Worm (Caenorhabditis elegans) whole organism, mixed stage, embryonic: ENCODE results near the gene F38H4.6.
A peak's percentile ranks its signal among the peaks of the same experiment; 100 is the strongest.

Source experiments
- M03D4.4 ChIP-seq: sonication (generic microtip); optimal IDR thresholded peaks from 2 replicates; lab custom pipeline; 2017; ENCODE audit warnings: mild to moderate bottlenecking, missing genetic modification characterization, missing compliant biosample characterization
- bed-3 ChIP-seq: fragments of 200-800 bp; sonication (Bioruptor generic); optimal IDR thresholded peaks from 3 replicates; lab custom pipeline; 2018; ENCODE audit warnings: mild to moderate bottlenecking, missing genetic modification characterization, moderate library complexity, missing compliant biosample characterization
- blmp-1 ChIP-seq: fragments of 150-350 bp; optimal IDR thresholded peaks from 2 replicates; lab custom pipeline; 2014; ENCODE audit warnings: missing biosample characterization, missing genetic modification characterization
- ceh-43 ChIP-seq: fragments of 200-800 bp; sonication (Bioruptor generic); optimal IDR thresholded peaks from 2 replicates; lab custom pipeline; 2018; ENCODE audit warnings: mild to moderate bottlenecking, missing genetic modification characterization, moderate library complexity, missing compliant biosample characterization
- ceh-83 ChIP-seq: fragments of 200-800 bp; sonication (Bioruptor generic); optimal IDR thresholded peaks from 2 replicates; lab custom pipeline; 2018; ENCODE audit warnings: mild to moderate bottlenecking, missing genetic modification characterization, missing compliant biosample characterization
- ces-1 ChIP-seq: fragments of 150-350 bp; optimal IDR thresholded peaks from 2 replicates; lab custom pipeline; 2014; ENCODE audit warnings: missing biosample characterization, missing genetic modification reagents, missing genetic modification characterization
- cnd-1 ChIP-seq: fragments of 200-800 bp; sonication (Bioruptor generic); optimal IDR thresholded peaks from 2 replicates; lab custom pipeline; 2018; ENCODE audit warnings: mild to moderate bottlenecking, missing genetic modification characterization, missing compliant biosample characterization
- drap-1 ChIP-seq: fragments of 200-800 bp; sonication (Bioruptor generic); optimal IDR thresholded peaks from 3 replicates; lab custom pipeline; 2018; ENCODE audit warnings: mild to moderate bottlenecking, missing genetic modification characterization, missing compliant biosample characterization
- elt-1 ChIP-seq: sonication (generic microtip); optimal IDR thresholded peaks from 2 replicates; lab custom pipeline; 2017; ENCODE audit warnings: missing genetic modification characterization, mild to moderate bottlenecking, missing compliant biosample characterization, antibody characterized with exemption, moderate library complexity, borderline replicate concordance; ENCODE audit not compliant: insufficient read depth
- elt-3 ChIP-seq: fragments of 150-350 bp; optimal IDR thresholded peaks from 2 replicates; lab custom pipeline; 2014; ENCODE audit warnings: missing biosample characterization, missing genetic modification characterization
- flh-1 ChIP-seq: fragments of 200-800 bp; sonication (Bioruptor generic); optimal IDR thresholded peaks from 2 replicates; lab custom pipeline; 2018; ENCODE audit warnings: mild to moderate bottlenecking, missing genetic modification characterization, moderate library complexity, missing compliant biosample characterization
- ham-2 ChIP-seq: fragments of 200-800 bp; sonication (Bioruptor generic); optimal IDR thresholded peaks from 2 replicates; lab custom pipeline; 2018; ENCODE audit warnings: mild to moderate bottlenecking, missing genetic modification characterization, missing compliant biosample characterization
- hlh-1 ChIP-seq: fragments of 150-350 bp; optimal IDR thresholded peaks from 2 replicates; lab custom pipeline; 2014; ENCODE audit warnings: missing biosample characterization, missing genetic modification reagents, missing genetic modification characterization
- lin-13 ChIP-seq: fragments of 150-350 bp; optimal IDR thresholded peaks from 2 replicates; lab custom pipeline; 2014; ENCODE audit warnings: missing biosample characterization, missing genetic modification characterization
- lin-32 ChIP-seq: fragments of 200-800 bp; sonication (Bioruptor generic); optimal IDR thresholded peaks from 2 replicates; lab custom pipeline; 2018; ENCODE audit warnings: mild to moderate bottlenecking, missing genetic modification characterization, missing compliant biosample characterization
- lsy-2 ChIP-seq: fragments of 150-350 bp; optimal IDR thresholded peaks from 2 replicates; lab custom pipeline; 2014; ENCODE audit warnings: missing biosample characterization, missing genetic modification characterization
- mab-5 ChIP-seq: fragments of 150-350 bp; optimal IDR thresholded peaks from 2 replicates; lab custom pipeline; 2014; ENCODE audit warnings: missing biosample characterization, missing genetic modification characterization
- mep-1 ChIP-seq: fragments of 150-350 bp; optimal IDR thresholded peaks from 2 replicates; lab custom pipeline; 2017; ENCODE audit warnings: missing biosample characterization, missing genetic modification reagents, missing genetic modification characterization, inconsistent platforms
- mls-2 ChIP-seq: sonication (generic microtip); optimal IDR thresholded peaks from 2 replicates; lab custom pipeline; 2016; ENCODE audit warnings: mild to moderate bottlenecking, missing genetic modification characterization, moderate library complexity, missing compliant biosample characterization
- nhr-12 ChIP-seq: fragments of 150-350 bp; optimal IDR thresholded peaks from 2 replicates; lab custom pipeline; 2014; ENCODE audit warnings: missing biosample characterization, missing genetic modification characterization
- nhr-2 ChIP-seq: fragments of 150-350 bp; optimal IDR thresholded peaks from 2 replicates; lab custom pipeline; 2014; ENCODE audit warnings: missing biosample characterization, missing genetic modification characterization
- nhr-237 ChIP-seq: fragments of 150-350 bp; optimal IDR thresholded peaks from 2 replicates; lab custom pipeline; 2014; ENCODE audit warnings: missing biosample characterization, missing genetic modification characterization
- nhr-28 ChIP-seq: fragments of 150-350 bp; optimal IDR thresholded peaks from 2 replicates; lab custom pipeline; 2014; ENCODE audit warnings: missing biosample characterization, missing genetic modification characterization
- nhr-76 ChIP-seq: sonication (generic microtip); optimal IDR thresholded peaks from 2 replicates; lab custom pipeline; 2017; ENCODE audit warnings: missing biosample characterization, missing genetic modification characterization
- pha-4 ChIP-seq: fragments of 150-350 bp; optimal IDR thresholded peaks from 2 replicates; lab custom pipeline; 2018; ENCODE audit warnings: missing biosample characterization, missing genetic modification reagents, missing genetic modification characterization
- sem-2 ChIP-seq: fragments of 200-800 bp; sonication (Bioruptor generic); optimal IDR thresholded peaks from 2 replicates; lab custom pipeline; 2018; ENCODE audit warnings: mild to moderate bottlenecking, missing genetic modification characterization, missing compliant biosample characterization
- snpc-4 ChIP-seq: fragments of 150-350 bp; optimal IDR thresholded peaks from 2 replicates; lab custom pipeline; 2014; ENCODE audit warnings: missing biosample characterization, missing genetic modification characterization
- sptf-1 ChIP-seq: sonication (generic microtip); optimal IDR thresholded peaks from 2 replicates; lab custom pipeline; 2017; ENCODE audit warnings: mild to moderate bottlenecking, missing genetic modification characterization, moderate library complexity, missing compliant biosample characterization
- tbx-8 ChIP-seq: fragments of 200-800 bp; sonication (Bioruptor generic); optimal IDR thresholded peaks from 2 replicates; lab custom pipeline; 2018; ENCODE audit warnings: mild to moderate bottlenecking, missing genetic modification characterization, moderate library complexity, missing compliant biosample characterization
- unc-120 ChIP-seq: sonication (generic microtip); optimal IDR thresholded peaks from 2 replicates; lab custom pipeline; 2017; ENCODE audit warnings: missing genetic modification characterization, missing compliant biosample characterization; ENCODE audit not compliant: poor library complexity, severe bottlenecking
- unc-62 ChIP-seq: fragments of 150-350 bp; optimal IDR thresholded peaks from 2 replicates; lab custom pipeline; 2014; ENCODE audit warnings: missing biosample characterization, missing genetic modification reagents, missing genetic modification characterization
- zip-8 ChIP-seq: fragments of 150-350 bp; optimal IDR thresholded peaks from 2 replicates; lab custom pipeline; 2014; ENCODE audit warnings: missing biosample characterization, missing genetic modification characterization
- ztf-11 ChIP-seq: fragments of 150-350 bp; optimal IDR thresholded peaks from 2 replicates; lab custom pipeline; 2014; ENCODE audit warnings: missing biosample characterization, missing genetic modification characterization

The F38H4.6 gene

ce11 chrIV:11882534-11882933 lies 34.9 kb upstream of the F38H4.6 start:
- TF ChIP-seq lin-13 = no peak
- no peak for TF ChIP-seq blmp-1
- TF ChIP-seq pha-4 (tag; lab: Kevin White, UChicago) = no peak
- no peak for TF ChIP-seq ham-2
- no peak for TF ChIP-seq sem-2 (GFP tag; lab: Kevin White, UChicago)
- no peak for TF ChIP-seq ces-1 (GFP tag; lab: Kevin White, UChicago)
- no peak for TF ChIP-seq flh-1 (GFP tag; lab: Kevin White, UChicago)
- TF ChIP-seq, all 35 proteins: peak for 0

- TF ChIP-seq unc-120 (tag; lab: Kevin White, UChicago) (no peak), hlh-1 (tag; lab: Kevin White, UChicago) (no peak), ceh-83 (no peak), elt-3 (tag; lab: Kevin White, UChicago) (no peak), nhr-2 (no peak), snpc-4 (tag; lab: Kevin White, UChicago) (no peak), bed-3 (GFP tag; lab: Kevin White, UChicago) (no peak), ztf-11 (tag; lab: Kevin White, UChicago) (no peak), pha-4 (tag; lab: Kevin White, UChicago) (no peak), lin-13 (no peak)
These were observed 30.6 kb upstream of the F38H4.6 start, which contains the start of gene cutl-27 for ce11 chrIV:11878249-11878648. Gene cutl-27, plus strand, starts transcription at chrIV:11878549.

DNA sequence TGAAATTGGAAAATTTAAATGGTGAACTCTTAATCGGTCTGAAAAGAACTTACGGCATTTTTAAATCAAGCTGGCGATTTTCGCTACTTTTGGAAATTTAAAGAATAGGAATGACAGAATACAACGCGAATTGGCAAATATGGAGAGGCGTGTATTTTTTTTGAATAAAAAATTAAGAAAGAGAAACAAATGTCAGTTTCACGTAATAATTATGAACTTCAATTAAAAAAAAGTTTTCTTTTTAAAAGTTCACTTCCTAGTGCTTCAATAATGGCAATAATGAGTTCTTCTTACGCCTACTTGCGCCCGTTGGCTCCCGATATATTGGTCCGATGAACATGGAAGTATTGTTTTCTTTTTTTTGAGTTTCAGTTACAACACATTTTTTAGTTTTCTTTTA lies 30.0 kb upstream of the F38H4.6 start, which contains the start of gene pph-2:
TSS of gene pph-2 (minus strand) at position 101 of the 400 bp plus-strand sequence.
- TF ChIP-seq mls-2 (tag; lab: Kevin White, UChicago) (no peak), flh-1 (GFP tag; lab: Kevin White, UChicago) (no peak), nhr-237 (tag; lab: Kevin White, UChicago) (no peak), lin-13 (no peak), nhr-12 (tag; lab: Kevin White, UChicago) (no peak), nhr-28 (tag; lab: Kevin White, UChicago) (no peak), bed-3 (GFP tag; lab: Kevin White, UChicago) (no peak), ham-2 (no peak), lsy-2 (tag; lab: Kevin White, UChicago) (no peak), ceh-43 (no peak), nhr-2 (no peak), ztf-11 (tag; lab: Kevin White, UChicago) (no peak), pha-4 (tag; lab: Kevin White, UChicago) (no peak), blmp-1 (no peak), M03D4.4 (tag; lab: Kevin White, UChicago) (no peak), tbx-8 (no peak), sem-2 (GFP tag; lab: Kevin White, UChicago) (no peak), elt-3 (tag; lab: Kevin White, UChicago) (no peak)

ce11 chrIV:11871898-11872297 lies 24.2 kb upstream of the F38H4.6 start:
- TF ChIP-seq tbx-8 (no peak), ces-1 (GFP tag; lab: Kevin White, UChicago) (peak; percentile 58), sptf-1 (tag; lab: Kevin White, UChicago) (peak; percentile 4), ceh-83 (no peak)

DNA sequence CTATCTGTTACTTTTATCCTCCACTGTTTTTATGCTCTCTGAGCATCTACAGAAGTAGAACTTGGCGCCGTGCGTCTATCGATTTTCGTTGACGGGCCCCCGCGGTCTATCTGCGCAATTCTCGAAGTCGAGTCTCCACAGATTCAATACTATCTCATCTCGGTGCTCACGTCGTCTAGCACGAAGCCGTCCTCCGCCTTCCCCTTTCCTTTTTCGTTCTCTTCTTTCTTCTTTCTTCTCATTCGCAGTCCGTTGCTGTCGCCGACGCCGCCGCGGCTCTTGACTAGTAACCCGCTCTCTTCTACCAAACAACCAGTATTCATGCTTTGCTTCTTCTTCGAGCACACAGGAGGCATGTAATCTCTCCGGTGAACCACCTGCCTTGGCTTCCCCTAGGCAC lies 23.4 kb upstream of the F38H4.6 start:
- TF ChIP-seq tbx-8 = no peak
- peak; percentile 42 for TF ChIP-seq ces-1 (GFP tag; lab: Kevin White, UChicago)
- TF ChIP-seq sem-2 (GFP tag; lab: Kevin White, UChicago) = no peak
- TF ChIP-seq blmp-1 = no peak
- TF ChIP-seq mab-5 (tag; lab: Kevin White, UChicago) = no peak
- TF ChIP-seq lin-32 (GFP tag; lab: Kevin White, UChicago) = peak; percentile 41
- no peak for TF ChIP-seq zip-8
- peak; percentile 4 for TF ChIP-seq mep-1 (tag; lab: Kevin White, UChicago)
- TF ChIP-seq unc-62 = no peak
- no peak for TF ChIP-seq ham-2
- TF ChIP-seq pha-4 (tag; lab: Kevin White, UChicago) = no peak
- TF ChIP-seq drap-1 = no peak
- no peak for TF ChIP-seq flh-1 (GFP tag; lab: Kevin White, UChicago)
- no peak for TF ChIP-seq ceh-43
- no peak for TF ChIP-seq mls-2 (tag; lab: Kevin White, UChicago)
- no peak for TF ChIP-seq elt-1 (tag; lab: Kevin White, UChicago)
- TF ChIP-seq bed-3 (GFP tag; lab: Kevin White, UChicago) = no peak
- TF ChIP-seq M03D4.4 (tag; lab: Kevin White, UChicago) = no peak
- no peak for TF ChIP-seq nhr-76 (tag; lab: Kevin White, UChicago)
- no peak for TF ChIP-seq ceh-83
- no peak for TF ChIP-seq hlh-1 (tag; lab: Kevin White, UChicago)
- TF ChIP-seq cnd-1 (tag; lab: Kevin White, UChicago) = peak; percentile 47
- no peak for TF ChIP-seq nhr-28 (tag; lab: Kevin White, UChicago)
- TF ChIP-seq nhr-12 (tag; lab: Kevin White, UChicago) = no peak
- no peak for TF ChIP-seq ztf-11 (tag; lab: Kevin White, UChicago)
- TF ChIP-seq nhr-2 = no peak
- no peak for TF ChIP-seq unc-120 (tag; lab: Kevin White, UChicago)
